Fruit fly (Drosophila melanogaster) whole organism: ENCODE results near the gene CG13895.

Experiments used
- CG8478 ChIP-seq: fragments of >200 bp; optimal IDR thresholded peaks from 2 replicates; lab custom pipeline; 2018; ENCODE audit warnings: inconsistent platforms
- Dll ChIP-seq: fragments of >200 bp; optimal IDR thresholded peaks from 2 replicates; lab custom pipeline; 2017
- EcR ChIP-seq, 2 experiments: fragments of >200 bp; optimal IDR thresholded peaks; 2 replicates each; lab custom pipeline; 2017; ENCODE audit warnings: missing biosample characterization in 2 of 2, missing genetic modification characterization in 2 of 2, missing genetic modification reagents in 2 of 2
- pan ChIP-seq: fragments of >200 bp; optimal IDR thresholded peaks from 2 replicates; lab custom pipeline; 2017
- psq ChIP-seq: fragments of >200 bp; optimal IDR thresholded peaks from 2 replicates; lab custom pipeline; 2017
- usp ChIP-seq: fragments of >200 bp; optimal IDR thresholded peaks from 2 replicates; lab custom pipeline; 2017; ENCODE audit warnings: missing biosample characterization, missing genetic modification characterization, mixed read lengths

DNA sequence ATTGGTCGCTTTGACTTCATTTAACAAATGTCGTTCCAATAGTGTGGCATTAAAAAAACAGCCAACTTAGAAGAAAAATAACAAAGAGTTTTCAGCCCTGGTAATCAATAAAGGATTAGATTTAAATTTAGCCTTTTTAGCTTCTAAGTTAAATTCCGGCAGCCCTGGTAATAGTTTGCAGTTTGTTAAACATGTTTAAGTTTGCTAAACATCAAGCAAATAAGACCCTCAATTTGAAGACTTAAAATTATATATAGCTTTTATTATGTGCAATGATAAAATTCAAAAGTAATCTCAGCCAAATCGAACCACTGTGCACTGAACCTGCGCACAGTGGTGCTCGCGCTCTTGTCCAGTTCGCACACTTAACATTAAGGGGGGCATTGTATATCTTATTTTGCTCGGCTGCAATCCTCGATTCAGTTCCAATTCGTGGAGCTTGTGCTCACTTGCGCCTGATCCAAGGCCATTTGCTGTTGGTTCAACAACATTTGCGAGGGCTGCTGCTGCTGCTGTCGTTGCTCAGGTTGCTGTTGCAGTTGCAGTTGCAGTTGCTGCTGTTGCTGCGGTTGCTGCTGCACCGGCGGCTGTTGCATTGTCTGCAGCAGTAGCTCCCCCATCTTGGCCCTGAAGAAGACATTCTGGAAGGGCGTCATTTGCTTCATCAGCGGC, 29.6 kb upstream of the CG13895 start:
- TF ChIP-seq usp (GFP tag; lab: Kevin White, UChicago) (no peak), Dll (lab: Kevin White, UChicago) (no peak), pan (lab: Kevin White, UChicago) (no peak), psq (lab: Kevin White, UChicago) (no peak), EcR (GFP tag; optimal IDR thresholded peaks at IDR 0.05; lab: Kevin White, UChicago) (no peak), CG8478 (lab: Kevin White, UChicago) (no peak)
